Fruit fly (Drosophila melanogaster) whole organism, prepupa: ENCODE measurements around the gene Ptp10D.
"Not testable (repeated sequence)": the region's sequence is repeated elsewhere in the genome, so short reads cannot be mapped to it uniquely, and the experiment has no call there.

Experiments
- Blimp-1 ChIP-seq: fragments of 200-800 bp; sonication (Bioruptor generic); optimal IDR thresholded peaks from 3 replicates; lab custom pipeline; 2017; ENCODE audit warnings: missing biosample characterization, missing genetic modification characterization, mild to moderate bottlenecking, moderate library complexity, missing genetic modification reagents
- CG10669 ChIP-seq: fragments of 200-800 bp; sonication (Bioruptor generic); optimal IDR thresholded peaks from 3 replicates; lab custom pipeline; 2018; ENCODE audit warnings: missing biosample characterization, mild to moderate bottlenecking, missing genetic modification characterization, moderate library complexity
- CG11294 ChIP-seq: fragments of 200-800 bp; sonication (Bioruptor generic); IDR thresholded peaks from 2 replicates; pipeline ENCODE4 v1.3.6; 2022; ENCODE audit warnings: missing biosample characterization, missing genetic modification characterization
- CG11762 ChIP-seq: fragments of 200-800 bp; sonication (Bioruptor generic); optimal IDR thresholded peaks from 3 replicates; lab custom pipeline; 2016; ENCODE audit warnings: missing biosample characterization, missing genetic modification characterization; ENCODE audit not compliant: insufficient read depth
- CG11902 ChIP-seq: fragments of 200-800 bp; sonication (Bioruptor generic); optimal IDR thresholded peaks from 3 replicates; lab custom pipeline; 2016; ENCODE audit warnings: missing biosample characterization, missing genetic modification characterization
- CG15336 ChIP-seq: fragments of 200-800 bp; sonication (Bioruptor generic); IDR thresholded peaks from 2 replicates; pipeline ENCODE4 v1.3.6; 2022; ENCODE audit warnings: missing biosample characterization, missing genetic modification characterization
- CG1621 ChIP-seq: fragments of 200-800 bp; sonication (Bioruptor generic); optimal IDR thresholded peaks from 3 replicates; lab custom pipeline; 2018; ENCODE audit warnings: missing biosample characterization, mild to moderate bottlenecking, missing genetic modification characterization
- CG31627 ChIP-seq: fragments of 200-800 bp; sonication (Bioruptor generic); optimal IDR thresholded peaks from 3 replicates; lab custom pipeline; 2016; ENCODE audit warnings: missing biosample characterization, missing genetic modification characterization
- CG34406 ChIP-seq: fragments of 200-800 bp; sonication (Bioruptor generic); optimal IDR thresholded peaks from 3 replicates; lab custom pipeline; 2016; ENCODE audit warnings: missing biosample characterization, missing genetic modification characterization
- CG3919 ChIP-seq: fragments of 200-800 bp; sonication (Bioruptor generic); optimal IDR thresholded peaks from 3 replicates; lab custom pipeline; 2016; ENCODE audit warnings: missing biosample characterization, missing genetic modification characterization
- CG4318 ChIP-seq: fragments of 200-800 bp; sonication (Bioruptor generic); optimal IDR thresholded peaks from 3 replicates; lab custom pipeline; 2017; ENCODE audit warnings: missing biosample characterization, mild to moderate bottlenecking, missing genetic modification characterization
- CG6276 ChIP-seq: fragments of 200-800 bp; sonication (Bioruptor generic); optimal IDR thresholded peaks from 2 replicates; lab custom pipeline; 2017; ENCODE audit warnings: missing biosample characterization, mild to moderate bottlenecking, missing genetic modification characterization
- CG6792 ChIP-seq: fragments of 200-800 bp; sonication (Bioruptor generic); optimal IDR thresholded peaks from 3 replicates; lab custom pipeline; 2016; ENCODE audit warnings: missing biosample characterization, missing genetic modification characterization
- CG6808 ChIP-seq: fragments of 200-800 bp; sonication (Bioruptor generic); optimal IDR thresholded peaks from 3 replicates; lab custom pipeline; 2017; ENCODE audit warnings: missing biosample characterization, missing genetic modification characterization, mild to moderate bottlenecking, moderate library complexity, missing genetic modification reagents
- CG8632 ChIP-seq: fragments of 200-800 bp; sonication (Bioruptor generic); optimal IDR thresholded peaks from 3 replicates; lab custom pipeline; 2016; ENCODE audit warnings: missing biosample characterization, missing genetic modification characterization
- CG9139 ChIP-seq: fragments of 200-800 bp; sonication (Bioruptor generic); optimal IDR thresholded peaks from 3 replicates; lab custom pipeline; 2017; ENCODE audit warnings: missing biosample characterization, mild to moderate bottlenecking, missing genetic modification characterization
- Eip75B ChIP-seq: fragments of 200-800 bp; sonication (Bioruptor generic); optimal IDR thresholded peaks from 3 replicates; lab custom pipeline; 2016; ENCODE audit warnings: missing biosample characterization, missing genetic modification characterization
- Eip93F ChIP-seq: fragments of 200-800 bp; sonication (Bioruptor generic); optimal IDR thresholded peaks from 2 replicates; lab custom pipeline; 2016; ENCODE audit warnings: missing biosample characterization, mild to moderate bottlenecking, missing genetic modification characterization
- Ets21C ChIP-seq: fragments of 200-800 bp; sonication (Bioruptor generic); optimal IDR thresholded peaks from 3 replicates; lab custom pipeline; 2016; ENCODE audit warnings: missing biosample characterization, missing genetic modification characterization
- Ets96B ChIP-seq: fragments of 200-800 bp; optimal IDR thresholded peaks from 2 replicates; lab custom pipeline; 2019; ENCODE audit warnings: missing biosample characterization, mild to moderate bottlenecking, missing genetic modification characterization, moderate library complexity
- Gug ChIP-seq: fragments of 200-800 bp; sonication (Bioruptor generic); IDR thresholded peaks from 2 replicates; pipeline ENCODE4 v1.3.6; 2022; ENCODE audit warnings: missing biosample characterization, missing genetic modification characterization
- Hr38 ChIP-seq: sonication (Bioruptor generic); optimal IDR thresholded peaks from 2 replicates; lab custom pipeline; 2016; ENCODE audit warnings: missing biosample characterization, missing genetic modification characterization
- Hr39 ChIP-seq: fragments of 200-800 bp; sonication (Bioruptor generic); optimal IDR thresholded peaks from 2 replicates; lab custom pipeline; 2016; ENCODE audit warnings: missing biosample characterization, missing genetic modification characterization
- Lpt ChIP-seq: fragments of 200-800 bp; sonication (Bioruptor generic); optimal IDR thresholded peaks from 3 replicates; lab custom pipeline; 2016; ENCODE audit warnings: missing biosample characterization, missing genetic modification characterization
- Met ChIP-seq: fragments of 200-800 bp; sonication (Bioruptor generic); optimal IDR thresholded peaks from 3 replicates; lab custom pipeline; 2016; ENCODE audit warnings: missing biosample characterization, missing genetic modification characterization
- OdsH ChIP-seq: fragments of 200-800 bp; sonication (Bioruptor generic); optimal IDR thresholded peaks from 3 replicates; lab custom pipeline; 2016; ENCODE audit warnings: missing biosample characterization, missing genetic modification characterization
- Smox ChIP-seq: fragments of 200-800 bp; sonication (Bioruptor generic); optimal IDR thresholded peaks from 3 replicates; lab custom pipeline; 2016; ENCODE audit warnings: missing biosample characterization, missing genetic modification characterization
- Sox102F ChIP-seq: fragments of 200-800 bp; sonication (Bioruptor generic); optimal IDR thresholded peaks from 2 replicates; lab custom pipeline; 2016; ENCODE audit warnings: missing biosample characterization, mild to moderate bottlenecking, missing genetic modification characterization
- Sox15 ChIP-seq: fragments of 200-800 bp; sonication (Bioruptor generic); optimal IDR thresholded peaks from 3 replicates; lab custom pipeline; 2016; ENCODE audit warnings: missing biosample characterization, missing genetic modification characterization
- achi ChIP-seq: fragments of 200-800 bp; sonication (Bioruptor generic); optimal IDR thresholded peaks from 3 replicates; lab custom pipeline; 2016; ENCODE audit warnings: missing biosample characterization, missing genetic modification characterization
- acj6 ChIP-seq: fragments of 200-800 bp; sonication (Bioruptor generic); optimal IDR thresholded peaks from 3 replicates; lab custom pipeline; 2016; ENCODE audit warnings: missing biosample characterization, missing genetic modification characterization
- cyc ChIP-seq: fragments of 200-800 bp; sonication (Bioruptor generic); optimal IDR thresholded peaks from 3 replicates; lab custom pipeline; 2016; ENCODE audit warnings: missing biosample characterization, missing genetic modification characterization
- dac ChIP-seq: fragments of 200-800 bp; sonication (Bioruptor generic); optimal IDR thresholded peaks from 2 replicates; lab custom pipeline; 2017; ENCODE audit warnings: missing biosample characterization, mild to moderate bottlenecking, missing genetic modification characterization
- eg ChIP-seq: fragments of 200-800 bp; sonication (Bioruptor generic); IDR thresholded peaks from 3 replicates; pipeline ENCODE4 v1.3.6; 2022; ENCODE audit warnings: missing biosample characterization, missing genetic modification characterization
- esn ChIP-seq: fragments of 200-800 bp; sonication (Bioruptor generic); optimal IDR thresholded peaks from 2 replicates; lab custom pipeline; 2016; ENCODE audit warnings: missing biosample characterization, mild to moderate bottlenecking, missing genetic modification characterization, moderate library complexity
- fd59A ChIP-seq: fragments of 200-800 bp; sonication (Bioruptor generic); optimal IDR thresholded peaks from 2 replicates; lab custom pipeline; 2017; ENCODE audit warnings: missing biosample characterization, mild to moderate bottlenecking, missing genetic modification characterization, missing genetic modification reagents
- fkh ChIP-seq: fragments of 200-800 bp; sonication (Bioruptor generic); optimal IDR thresholded peaks from 3 replicates; lab custom pipeline; 2017; ENCODE audit warnings: missing biosample characterization, mild to moderate bottlenecking, missing genetic modification characterization, moderate library complexity
- pdm3 ChIP-seq: fragments of 200-800 bp; sonication (Bioruptor generic); optimal IDR thresholded peaks from 3 replicates; lab custom pipeline; 2016; ENCODE audit warnings: missing biosample characterization, missing genetic modification characterization
- salr ChIP-seq, 2 experiments: fragments of 200-800 bp; sonication (Bioruptor generic); optimal IDR thresholded peaks; 3 replicates each; lab custom pipeline; 2016 to 2018; ENCODE audit warnings: missing biosample characterization in 2 of 2, missing genetic modification characterization in 2 of 2, mild to moderate bottlenecking in 1 of 2
- spab ChIP-seq: fragments of 200-800 bp; sonication (Bioruptor generic); optimal IDR thresholded peaks from 2 replicates; lab custom pipeline; 2017; ENCODE audit warnings: missing biosample characterization, mild to moderate bottlenecking, missing genetic modification characterization, missing genetic modification reagents
- svp ChIP-seq: fragments of 200-800 bp; sonication (Bioruptor generic); peaks from one replicate; lab custom pipeline; 2016; ENCODE audit warnings: missing biosample characterization, missing genetic modification characterization
- topi ChIP-seq: fragments of 200-800 bp; sonication (Bioruptor generic); optimal IDR thresholded peaks from 3 replicates; lab custom pipeline; 2016; ENCODE audit warnings: missing biosample characterization, missing genetic modification characterization
- vri ChIP-seq: fragments of 200-800 bp; sonication (Bioruptor generic); optimal IDR thresholded peaks from 3 replicates; lab custom pipeline; 2016; ENCODE audit warnings: missing biosample characterization, mild to moderate bottlenecking, missing genetic modification characterization

Gene Ptp10D

dm6 chrX:11580200-11580840, 41.5 kb upstream of the Ptp10D start, which contains the start of gene nod (continued):
- TF ChIP-seq salr (GFP tag; optimal IDR thresholded peaks at IDR 0.05; lab: Kevin White, UChicago) (no peak), pdm3 (GFP tag; lab: Kevin White, UChicago) (peak; percentile 71), Sox15 (GFP tag; lab: Kevin White, UChicago) (peak; percentile 34), Lpt (GFP tag; lab: Kevin White, UChicago) (peak; percentile 28), CG6808 (no peak), CG6276 (GFP tag; lab: Kevin White, UChicago) (no peak), Blimp-1 (GFP tag; lab: Kevin White, UChicago) (no peak), Eip75B (peak; percentile 63)

- TF ChIP-seq CG15336 (no peak), Blimp-1 (GFP tag; lab: Kevin White, UChicago) (no peak), CG6276 (GFP tag; lab: Kevin White, UChicago) (no peak), acj6 (no peak), CG6792 (GFP tag; lab: Kevin White, UChicago) (no peak), CG1621 (no peak), CG11762 (GFP tag; lab: Kevin White, UChicago) (no peak), CG8632 (GFP tag; lab: Kevin White, UChicago) (no peak)
- TF ChIP-seq, all 60 proteins: peak for 0
Measured at dm6 chrX:11584075-11584474, 37.7 kb upstream of the Ptp10D start, which contains the start of gene pkm. pkm (minus strand) TSS chrX:11584175.

dm6 chrX:11599589-11599988, 22.2 kb upstream of the Ptp10D start, which contains the start of gene rho-4:
rho-4 (plus strand) TSS chrX:11599838.
- not testable (repeated sequence) for TF ChIP-seq CG3919, Smox, Ets21C (GFP tag; lab: Kevin White, UChicago)

dm6 chrX:11600795-11601358, 20.9 kb upstream of the Ptp10D start:
- TF ChIP-seq fd59A (GFP tag; lab: Kevin White, UChicago) (no peak), achi (GFP tag; lab: Kevin White, UChicago) (peak; percentile 32), salr (GFP tag; optimal IDR thresholded peaks at IDR 0.05; lab: Kevin White, UChicago) (no peak), CG1621 (no peak), esn (GFP tag; lab: Kevin White, UChicago) (peak; percentile 70), CG10669 (GFP tag; lab: Kevin White, UChicago) (no peak), CG4318 (GFP tag; lab: Kevin White, UChicago) (no peak), Sox102F (GFP tag; lab: Kevin White, UChicago) (no peak), Ets21C (GFP tag; lab: Kevin White, UChicago) (peak; percentile 22), OdsH (GFP tag; lab: Kevin White, UChicago) (no peak), CG11902 (peak; percentile 7), CG11294 (GFP tag; lab: Robert Waterston, UW) (no peak), CG31627 (GFP tag; lab: Kevin White, UChicago) (peak; percentile 30), CG15336 (no peak), Gug (GFP tag; lab: Robert Waterston, UW) (no peak), Eip93F (GFP tag; lab: Kevin White, UChicago) (no peak), Hr39 (GFP tag; lab: Kevin White, UChicago) (peak; percentile 52), Smox (GFP tag; lab: Kevin White, UChicago) (no peak), CG34406 (GFP tag; lab: Kevin White, UChicago) (peak; percentile 56), Hr38 (no peak), svp (peak; percentile 90), dac (GFP tag; lab: Kevin White, UChicago) (no peak), Ets96B (tag; lab: Kevin White, UChicago) (peak; percentile 18), CG9139 (peak; percentile 3), spab (GFP tag; lab: Kevin White, UChicago) (no peak), fkh (GFP tag; lab: Kevin White, UChicago) (no peak), Met (GFP tag; lab: Kevin White, UChicago) (no peak), eg (GFP tag; lab: Robert Waterston, UW) (peak; percentile 51; the same call in 2 of the 3 replicates), vri (GFP tag; lab: Kevin White, UChicago) (no peak), CG6792 (GFP tag; lab: Kevin White, UChicago) (peak; percentile 31), Sox15 (GFP tag; lab: Kevin White, UChicago) (no peak), topi (GFP tag; lab: Kevin White, UChicago) (peak; percentile 62), cyc (GFP tag; lab: Kevin White, UChicago) (peak; percentile 52)
